Worm (Caenorhabditis elegans) whole organism, L1 larva: ENCODE results near the gene Y54G2A.49.

Source experiments
- aha-1 ChIP-seq: fragments of 150-350 bp; optimal IDR thresholded peaks from 2 replicates; lab custom pipeline; 2014; ENCODE audit warnings: missing biosample characterization, missing genetic modification characterization
- alr-1 ChIP-seq: fragments of 200-800 bp; sonication (Bioruptor generic); optimal IDR thresholded peaks from 2 replicates; lab custom pipeline; 2018; ENCODE audit warnings: borderline replicate concordance, mild to moderate bottlenecking, missing genetic modification characterization, missing compliant biosample characterization
- aly-2 ChIP-seq: fragments of 150-350 bp; optimal IDR thresholded peaks from 2 replicates; lab custom pipeline; 2014; ENCODE audit warnings: missing biosample characterization, missing genetic modification characterization
- ama-1 ChIP-seq: fragments of 150-350 bp; optimal IDR thresholded peaks from 2 replicates; lab custom pipeline; 2014
- blmp-1 ChIP-seq: fragments of 150-350 bp; optimal IDR thresholded peaks from 2 replicates; lab custom pipeline; 2014; ENCODE audit warnings: missing biosample characterization, missing genetic modification characterization
- ceh-63 ChIP-seq: fragments of 200-800 bp; sonication (Bioruptor generic); optimal IDR thresholded peaks from 2 replicates; lab custom pipeline; 2018; ENCODE audit warnings: mild to moderate bottlenecking, missing genetic modification characterization, missing compliant biosample characterization
- ceh-82 ChIP-seq, 3 experiments: fragments of 150-350 bp in 1 of 3; sonication (generic microtip) in 2 of 3; optimal IDR thresholded peaks; 2 replicates each; lab custom pipeline; 2014 to 2017; ENCODE audit warnings: missing biosample characterization in 3 of 3, missing genetic modification characterization in 3 of 3
- ceh-88 ChIP-seq: fragments of 200-800 bp; sonication (Bioruptor generic); IDR thresholded peaks from 2 replicates; pipeline ENCODE4 v1.3.6; 2022; ENCODE audit warnings: missing genetic modification characterization, missing compliant biosample characterization
- ces-1 ChIP-seq: fragments of 150-350 bp; optimal IDR thresholded peaks from 2 replicates; lab custom pipeline; 2014; ENCODE audit warnings: missing biosample characterization, missing genetic modification reagents, missing genetic modification characterization
- dpl-1 ChIP-seq, 3 experiments: fragments of 150-350 bp in 2 of 3; sonication (generic microtip) in 1 of 3; optimal IDR thresholded peaks; 2 replicates each; lab custom pipeline; 2014 to 2017; ENCODE audit warnings: missing biosample characterization in 3 of 3, missing genetic modification characterization in 3 of 3, missing genetic modification reagents in 3 of 3
- dsc-1 ChIP-seq: sonication (generic microtip); optimal IDR thresholded peaks from 2 replicates; lab custom pipeline; 2016; ENCODE audit warnings: mild to moderate bottlenecking, missing genetic modification characterization, missing compliant biosample characterization
- efl-1 ChIP-seq, 4 experiments: fragments of 150-350 bp; optimal IDR thresholded peaks in 3 of 4; peaks in 1 of 4; 1 replicate in 1 of 4; 2 replicates in 3 of 4; lab custom pipeline; 2014; ENCODE audit warnings: missing biosample characterization in 2 of 4, missing genetic modification characterization in 2 of 4, missing genetic modification reagents in 2 of 4
- efl-3 ChIP-seq: fragments of 200-800 bp; sonication (Bioruptor generic); optimal IDR thresholded peaks from 2 replicates; lab custom pipeline; 2018; ENCODE audit warnings: mild to moderate bottlenecking, missing genetic modification characterization, missing compliant biosample characterization
- elt-3 ChIP-seq, 6 experiments: fragments of 150-350 bp in 1 of 6; sonication (generic microtip); optimal IDR thresholded peaks; 2 replicates each; lab custom pipeline; 2017 to 2018; ENCODE audit warnings: missing biosample characterization in 6 of 6, missing genetic modification characterization in 6 of 6, inconsistent platforms in 1 of 6
- ets-5 ChIP-seq: fragments of 200-800 bp; sonication (Bioruptor generic); IDR thresholded peaks from 2 replicates; pipeline ENCODE4 v1.3.6; 2022; ENCODE audit warnings: missing genetic modification characterization, missing compliant biosample characterization
- fkh-10 ChIP-seq: sonication (generic microtip); optimal IDR thresholded peaks from 2 replicates; lab custom pipeline; 2017; ENCODE audit warnings: missing biosample characterization, missing genetic modification reagents, missing genetic modification characterization
- fos-1 ChIP-seq: fragments of 150-350 bp; optimal IDR thresholded peaks from 2 replicates; lab custom pipeline; 2014; ENCODE audit warnings: missing biosample characterization, missing genetic modification characterization
- grh-1 ChIP-seq: fragments of 200-800 bp; sonication (Bioruptor generic); IDR thresholded peaks from 2 replicates; pipeline ENCODE4 v1.3.6; 2022; ENCODE audit warnings: missing genetic modification reagents, missing genetic modification characterization, missing compliant biosample characterization
- hlh-17 ChIP-seq: fragments of 200-800 bp; sonication (Bioruptor generic); optimal IDR thresholded peaks from 2 replicates; lab custom pipeline; 2018; ENCODE audit warnings: missing genetic modification characterization, mild to moderate bottlenecking, missing compliant biosample characterization, moderate library complexity, borderline replicate concordance
- irx-1 ChIP-seq: sonication (generic microtip); optimal IDR thresholded peaks from 2 replicates; lab custom pipeline; 2016; ENCODE audit warnings: missing genetic modification characterization, missing compliant biosample characterization
- isw-1 ChIP-seq: fragments of 200-800 bp; sonication (Bioruptor generic); IDR thresholded peaks from 2 replicates; pipeline ENCODE4 v1.3.6; 2022; ENCODE audit warnings: missing genetic modification characterization, missing compliant biosample characterization
- jun-1 ChIP-seq: fragments of 150-350 bp; optimal IDR thresholded peaks from 2 replicates; lab custom pipeline; 2014; ENCODE audit warnings: missing biosample characterization, missing genetic modification reagents, missing genetic modification characterization
- lin-13 ChIP-seq: fragments of 150-350 bp; optimal IDR thresholded peaks from 2 replicates; lab custom pipeline; 2014; ENCODE audit warnings: missing biosample characterization, missing genetic modification reagents, missing genetic modification characterization
- lin-35 ChIP-seq, 2 experiments: fragments of 150-350 bp; optimal IDR thresholded peaks; 2 replicates each; lab custom pipeline; 2014; ENCODE audit warnings: missing biosample characterization in 2 of 2, missing genetic modification characterization in 2 of 2, missing genetic modification reagents in 2 of 2
- lin-39 ChIP-seq: fragments of 150-350 bp; optimal IDR thresholded peaks from 2 replicates; lab custom pipeline; 2014; ENCODE audit warnings: missing biosample characterization, missing genetic modification reagents, missing genetic modification characterization
- lir-3 ChIP-seq: sonication (generic microtip); optimal IDR thresholded peaks from 2 replicates; lab custom pipeline; 2016; ENCODE audit warnings: mild to moderate bottlenecking, missing genetic modification characterization, moderate library complexity, missing compliant biosample characterization; ENCODE audit not compliant: poor library complexity
- mab-9 ChIP-seq: fragments of 200-800 bp; sonication (Bioruptor generic); IDR thresholded peaks from 2 replicates; pipeline ENCODE4 v1.3.6; 2022; ENCODE audit warnings: missing genetic modification reagents, missing genetic modification characterization, missing compliant biosample characterization
- mdl-1 ChIP-seq, 2 experiments: fragments of 150-350 bp; optimal IDR thresholded peaks; 2 replicates each; lab custom pipeline; 2014 to 2017; ENCODE audit warnings: missing biosample characterization in 2 of 2, missing genetic modification characterization in 2 of 2, inconsistent platforms in 1 of 2
- mep-1 ChIP-seq: fragments of 150-350 bp; optimal IDR thresholded peaks from 2 replicates; lab custom pipeline; 2014; ENCODE audit warnings: missing biosample characterization, missing genetic modification characterization
- nhr-11 ChIP-seq: fragments of 150-350 bp; optimal IDR thresholded peaks from 2 replicates; lab custom pipeline; 2014; ENCODE audit warnings: missing biosample characterization, missing genetic modification characterization
- nhr-12 ChIP-seq: sonication (generic microtip); optimal IDR thresholded peaks from 2 replicates; lab custom pipeline; 2017; ENCODE audit warnings: missing biosample characterization, missing genetic modification characterization
- nhr-19 ChIP-seq: fragments of 200-800 bp; sonication (Bioruptor generic); conservative IDR thresholded peaks from 2 replicates; pipeline ENCODE4 v1.3.6; 2022; ENCODE audit warnings: missing genetic modification characterization, missing compliant biosample characterization
- nhr-20 ChIP-seq: sonication (generic microtip); optimal IDR thresholded peaks from 2 replicates; lab custom pipeline; 2016; ENCODE audit warnings: mild to moderate bottlenecking, missing genetic modification characterization, missing compliant biosample characterization
- nhr-237 ChIP-seq: fragments of 150-350 bp; optimal IDR thresholded peaks from 2 replicates; lab custom pipeline; 2014; ENCODE audit warnings: missing biosample characterization, missing genetic modification characterization
- nhr-28 ChIP-seq: fragments of 150-350 bp; optimal IDR thresholded peaks from 2 replicates; lab custom pipeline; 2014; ENCODE audit warnings: missing biosample characterization, missing genetic modification characterization
- nhr-71 ChIP-seq: sonication (generic microtip); optimal IDR thresholded peaks from 2 replicates; lab custom pipeline; 2016; ENCODE audit warnings: mild to moderate bottlenecking, missing genetic modification characterization, moderate library complexity, missing compliant biosample characterization
- nhr-77 ChIP-seq: fragments of 150-350 bp; optimal IDR thresholded peaks from 2 replicates; lab custom pipeline; 2014; ENCODE audit warnings: missing biosample characterization, missing genetic modification characterization
- nhr-84 ChIP-seq: sonication (generic microtip); optimal IDR thresholded peaks from 2 replicates; lab custom pipeline; 2017; ENCODE audit warnings: missing biosample characterization, missing genetic modification characterization
- nhr-85 ChIP-seq: sonication (generic microtip); peaks from one replicate; lab custom pipeline; 2016; ENCODE audit warnings: missing genetic modification characterization, inconsistent platforms, missing compliant biosample characterization
- pag-3 ChIP-seq: sonication (generic microtip); optimal IDR thresholded peaks from 2 replicates; lab custom pipeline; 2017; ENCODE audit warnings: missing genetic modification characterization, mild to moderate bottlenecking, missing compliant biosample characterization, antibody characterized with exemption, borderline replicate concordance; ENCODE audit not compliant: insufficient read depth
- pqm-1 ChIP-seq: sonication (generic microtip); optimal IDR thresholded peaks from 3 replicates; lab custom pipeline; 2017; ENCODE audit warnings: missing biosample characterization, missing genetic modification characterization
- skn-1 ChIP-seq: fragments of 150-350 bp; optimal IDR thresholded peaks from 2 replicates; lab custom pipeline; 2014; ENCODE audit warnings: missing biosample characterization, missing genetic modification characterization
- snpc-4 ChIP-seq: fragments of 150-350 bp; optimal IDR thresholded peaks from 2 replicates; lab custom pipeline; 2014; ENCODE audit warnings: missing biosample characterization, missing genetic modification characterization
- sup-37 ChIP-seq: fragments of 200-800 bp; sonication (Bioruptor generic); optimal IDR thresholded peaks from 2 replicates; lab custom pipeline; 2018; ENCODE audit warnings: mild to moderate bottlenecking, missing genetic modification characterization, missing compliant biosample characterization
- swsn-7 ChIP-seq: sonication (generic microtip); optimal IDR thresholded peaks from 2 replicates; lab custom pipeline; 2016; ENCODE audit warnings: missing genetic modification characterization, missing compliant biosample characterization
- tbx-2 ChIP-seq: sonication (generic microtip); optimal IDR thresholded peaks from 2 replicates; lab custom pipeline; 2016; ENCODE audit warnings: missing genetic modification characterization, missing compliant biosample characterization
- tlp-1 ChIP-seq: fragments of 150-350 bp; optimal IDR thresholded peaks from 2 replicates; lab custom pipeline; 2014; ENCODE audit warnings: missing biosample characterization, missing genetic modification characterization
- unc-30 ChIP-seq: sonication (generic microtip); optimal IDR thresholded peaks from 2 replicates; lab custom pipeline; 2017; ENCODE audit warnings: missing biosample characterization, missing genetic modification characterization
- unc-98 ChIP-seq: fragments of 200-800 bp; sonication (Bioruptor generic); IDR thresholded peaks from 2 replicates; pipeline ENCODE4 v1.3.6; 2022; ENCODE audit warnings: missing genetic modification characterization, missing compliant biosample characterization
- xbp-1 ChIP-seq: sonication (generic microtip); optimal IDR thresholded peaks from 2 replicates; lab custom pipeline; 2016; ENCODE audit warnings: missing genetic modification characterization, missing compliant biosample characterization
- zag-1 ChIP-seq: fragments of 150-350 bp; optimal IDR thresholded peaks from 2 replicates; lab custom pipeline; 2014; ENCODE audit warnings: missing biosample characterization, missing genetic modification characterization
- zip-4 ChIP-seq: fragments of 200-800 bp; sonication (Bioruptor generic); optimal IDR thresholded peaks from 2 replicates; lab custom pipeline; 2018; ENCODE audit warnings: mild to moderate bottlenecking, missing genetic modification characterization, moderate library complexity, missing compliant biosample characterization
- ztf-11 ChIP-seq, 2 experiments: sonication (generic microtip); optimal IDR thresholded peaks; 2 replicates each; lab custom pipeline; 2016 to 2017; ENCODE audit warnings: missing genetic modification characterization in 2 of 2, missing biosample characterization in 1 of 2, missing compliant biosample characterization in 1 of 2
- ztf-4 ChIP-seq: fragments of 150-350 bp; optimal IDR thresholded peaks from 2 replicates; lab custom pipeline; 2014; ENCODE audit warnings: missing biosample characterization, missing genetic modification characterization

Gene Y54G2A.49

DNA sequence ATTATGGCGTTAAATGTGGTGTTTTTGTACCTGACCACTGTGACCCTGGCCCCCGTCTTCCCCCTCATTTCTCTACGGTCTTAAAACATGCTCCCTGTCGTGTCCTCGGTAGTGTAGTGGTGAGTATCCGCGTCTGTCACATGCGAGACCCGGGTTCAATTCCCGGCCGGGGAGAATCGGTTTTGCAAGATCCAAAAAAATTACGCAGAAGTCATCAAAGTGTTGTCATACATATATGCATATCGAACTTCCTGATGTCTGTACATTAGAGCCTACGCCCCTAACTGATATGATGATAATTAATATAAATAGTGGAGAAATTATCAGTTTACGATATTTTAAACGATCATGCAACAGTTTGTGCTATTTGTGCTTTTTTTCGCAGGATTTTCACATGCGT is 47.5 kb downstream of the Y54G2A.49 start, which contains the start of gene Y54G2A.45:
Y54G2A.45 (plus strand) TSS at position 333 of the 400 bp plus-strand sequence.
- TF ChIP-seq aha-1 (tag; lab: Kevin White, UChicago) (no peak), unc-98 (GFP tag; lab: Robert Waterston, UW) (no peak), jun-1 (tag; lab: Kevin White, UChicago) (no peak), isw-1 (no peak), nhr-19 (GFP tag; lab: Robert Waterston, UW) (peak; percentile 26), hlh-17 (no peak), snpc-4 (tag; lab: Kevin White, UChicago) (no peak), blmp-1 (tag; lab: Kevin White, UChicago) (no peak), nhr-77 (tag; lab: Kevin White, UChicago) (peak; percentile 5), ztf-4 (tag; lab: Kevin White, UChicago) (no peak), lin-39 (tag; lab: Kevin White, UChicago) (no peak), xbp-1 (tag; lab: Kevin White, UChicago) (peak; percentile 0), nhr-11 (tag; lab: Kevin White, UChicago) (no peak), mab-9 (GFP tag; lab: Robert Waterston, UW) (no peak), nhr-84 (tag; lab: Kevin White, UChicago) (no peak), nhr-12 (tag; lab: Kevin White, UChicago) (no peak), fos-1 (tag; lab: Kevin White, UChicago) (no peak), skn-1 (tag; lab: Kevin White, UChicago) (no peak), lir-3 (no peak), ets-5 (no peak), nhr-237 (tag; lab: Kevin White, UChicago) (no peak), lin-13 (GFP tag; lab: Kevin White, UChicago) (no peak), nhr-20 (tag; lab: Kevin White, UChicago) (peak; percentile 40), dsc-1 (tag; lab: Kevin White, UChicago) (peak; percentile 18), nhr-85 (tag; lab: Kevin White, UChicago) (no peak), unc-30 (tag; lab: Kevin White, UChicago) (no peak), sup-37 (GFP tag; lab: Kevin White, UChicago) (no peak), elt-3 (tag; optimal IDR thresholded peaks at IDR 0.05; lab: Kevin White, UChicago) (no peak), zag-1 (tag; lab: Kevin White, UChicago) (no peak), alr-1 (tag; lab: Kevin White, UChicago) (no peak), tlp-1 (tag; lab: Kevin White, UChicago) (no peak), ceh-63 (GFP tag; lab: Kevin White, UChicago) (no peak), ceh-88 (no peak), mep-1 (tag; lab: Kevin White, UChicago) (no peak), efl-3 (GFP tag; lab: Kevin White, UChicago) (no peak), ama-1 (lab: Kevin White, UChicago) (no peak), efl-1 (optimal IDR thresholded peaks at IDR 0.05; lab: Kevin White, UChicago) (peak in 1 of 2 experiments; percentile 32), efl-1 (GFP tag; optimal IDR thresholded peaks at IDR 0.05 in 1 of 2; lab: Kevin White, UChicago) (no peak), irx-1 (tag; lab: Kevin White, UChicago) (no peak), swsn-7 (tag; lab: Kevin White, UChicago) (peak; percentile 23), aly-2 (tag; lab: Kevin White, UChicago) (no peak), dpl-1 (GFP tag; optimal IDR thresholded peaks at IDR 0.05; lab: Kevin White, UChicago) (peak in 1 of 3 experiments; percentile 5), fkh-10 (no peak), zip-4 (GFP tag; lab: Kevin White, UChicago) (no peak), nhr-28 (tag; lab: Kevin White, UChicago) (no peak), nhr-71 (tag; lab: Kevin White, UChicago) (peak; percentile 61), tbx-2 (tag; lab: Kevin White, UChicago) (no peak), ceh-82 (tag; optimal IDR thresholded peaks at IDR 0.05; lab: Kevin White, UChicago) (peak in 1 of 3 experiments; percentile 6), pag-3 (tag; lab: Kevin White, UChicago) (no peak), pqm-1 (tag; lab: Kevin White, UChicago) (peak; percentile 40), ztf-11 (tag; optimal IDR thresholded peaks at IDR 0.05; lab: Kevin White, UChicago) (no peak), lin-35 (GFP tag; optimal IDR thresholded peaks at IDR 0.05; lab: Kevin White, UChicago) (peak in 1 of 2 experiments; percentile 55), ces-1 (no peak), grh-1 (GFP tag; lab: Robert Waterston, UW) (no peak), mdl-1 (tag; optimal IDR thresholded peaks at IDR 0.05; lab: Kevin White, UChicago) (peak in 1 of 2 experiments; percentile 28)
